Worm (Caenorhabditis elegans) whole organism, L2 larva: Measurements from ENCODE around the gene set-6.

Source experiments
- F13H6.1 ChIP-seq: sonication (generic microtip); optimal IDR thresholded peaks from 2 replicates; lab custom pipeline; 2016; ENCODE audit warnings: missing genetic modification characterization, missing compliant biosample characterization
- Y55F3AM.14 ChIP-seq: fragments of 200-800 bp; sonication (Bioruptor generic); optimal IDR thresholded peaks from 2 replicates; lab custom pipeline; 2018; ENCODE audit warnings: mild to moderate bottlenecking, missing genetic modification characterization, missing compliant biosample characterization
- alr-1 ChIP-seq: fragments of 150-350 bp; optimal IDR thresholded peaks from 2 replicates; lab custom pipeline; 2014; ENCODE audit warnings: missing biosample characterization, missing genetic modification characterization
- aly-2 ChIP-seq: fragments of 150-350 bp; optimal IDR thresholded peaks from 2 replicates; lab custom pipeline; 2014; ENCODE audit warnings: missing biosample characterization, missing genetic modification characterization
- ceh-16 ChIP-seq: fragments of 150-350 bp; optimal IDR thresholded peaks from 2 replicates; lab custom pipeline; 2014; ENCODE audit warnings: missing biosample characterization, missing genetic modification characterization
- ceh-82 ChIP-seq: fragments of 150-350 bp; optimal IDR thresholded peaks from 2 replicates; lab custom pipeline; 2014; ENCODE audit warnings: missing biosample characterization, missing genetic modification characterization
- crh-2 ChIP-seq: sonication (generic microtip); optimal IDR thresholded peaks from 2 replicates; lab custom pipeline; 2017; ENCODE audit warnings: missing biosample characterization, missing genetic modification characterization
- elt-3 ChIP-seq: sonication (generic microtip); optimal IDR thresholded peaks from 2 replicates; lab custom pipeline; 2017; ENCODE audit warnings: missing biosample characterization, missing genetic modification characterization
- fos-1 ChIP-seq: fragments of 150-350 bp; optimal IDR thresholded peaks from 2 replicates; lab custom pipeline; 2014; ENCODE audit warnings: missing biosample characterization, missing genetic modification characterization
- gmeb-1 ChIP-seq: fragments of 150-350 bp; optimal IDR thresholded peaks from 2 replicates; lab custom pipeline; 2014; ENCODE audit warnings: missing biosample characterization, missing genetic modification characterization
- lin-11 ChIP-seq: fragments of 150-350 bp; sonication (generic microtip); optimal IDR thresholded peaks from 2 replicates; lab custom pipeline; 2014; ENCODE audit warnings: missing biosample characterization, missing genetic modification characterization, inconsistent platforms, mixed read lengths
- lin-13 ChIP-seq: fragments of 150-350 bp; optimal IDR thresholded peaks from 2 replicates; lab custom pipeline; 2014; ENCODE audit warnings: missing biosample characterization, missing genetic modification reagents, missing genetic modification characterization
- lin-39 ChIP-seq: fragments of 150-350 bp; optimal IDR thresholded peaks from 2 replicates; lab custom pipeline; 2014; ENCODE audit warnings: missing biosample characterization, missing genetic modification reagents, missing genetic modification characterization
- lsy-2 ChIP-seq, 2 experiments: fragments of 150-350 bp in 1 of 2; sonication (generic microtip) in 1 of 2; optimal IDR thresholded peaks; 2 replicates each; lab custom pipeline; 2014 to 2017; ENCODE audit warnings: missing biosample characterization in 2 of 2, missing genetic modification characterization in 2 of 2
- mab-5 ChIP-seq: fragments of 150-350 bp; optimal IDR thresholded peaks from 2 replicates; lab custom pipeline; 2014; ENCODE audit warnings: missing biosample characterization, missing genetic modification characterization
- mdl-1 ChIP-seq, 2 experiments: fragments of 150-350 bp in 1 of 2; sonication (generic microtip) in 1 of 2; optimal IDR thresholded peaks; 2 replicates each; lab custom pipeline; 2017; ENCODE audit warnings: missing biosample characterization in 2 of 2, missing genetic modification characterization in 2 of 2
- nhr-12 ChIP-seq: fragments of 150-350 bp; optimal IDR thresholded peaks from 2 replicates; lab custom pipeline; 2014; ENCODE audit warnings: missing biosample characterization, missing genetic modification characterization
- nhr-21 ChIP-seq: fragments of 150-350 bp; optimal IDR thresholded peaks from 2 replicates; lab custom pipeline; 2014; ENCODE audit warnings: missing biosample characterization, missing genetic modification characterization
- nhr-23 ChIP-seq: fragments of 150-350 bp; optimal IDR thresholded peaks from 2 replicates; lab custom pipeline; 2014; ENCODE audit warnings: missing biosample characterization, missing genetic modification reagents, missing genetic modification characterization
- nhr-25 ChIP-seq: fragments of 150-350 bp; sonication (generic microtip); optimal IDR thresholded peaks from 3 replicates; lab custom pipeline; 2014; ENCODE audit warnings: missing biosample characterization, missing genetic modification characterization
- skn-1 ChIP-seq: sonication (generic microtip); optimal IDR thresholded peaks from 2 replicates; lab custom pipeline; 2017; ENCODE audit warnings: missing biosample characterization, missing genetic modification characterization
- sma-3 ChIP-seq: sonication (generic microtip); optimal IDR thresholded peaks from 2 replicates; lab custom pipeline; 2016; ENCODE audit warnings: missing genetic modification reagents, missing genetic modification characterization, missing compliant biosample characterization
- sma-9 ChIP-seq, 2 experiments: fragments of 150-350 bp in 1 of 2; sonication (generic microtip) in 1 of 2; optimal IDR thresholded peaks; 2 replicates each; lab custom pipeline; 2014 to 2016; ENCODE audit warnings: missing genetic modification characterization in 2 of 2, mild to moderate bottlenecking in 1 of 2, missing biosample characterization in 1 of 2, missing compliant biosample characterization in 1 of 2, missing genetic modification reagents in 1 of 2, moderate library complexity in 1 of 2
- unc-39 ChIP-seq: fragments of 150-350 bp; optimal IDR thresholded peaks from 2 replicates; lab custom pipeline; 2014; ENCODE audit warnings: missing biosample characterization, missing genetic modification characterization
- unc-62 ChIP-seq: fragments of 150-350 bp; optimal IDR thresholded peaks from 2 replicates; lab custom pipeline; 2014; ENCODE audit warnings: missing biosample characterization, missing genetic modification reagents, missing genetic modification characterization
- zag-1 ChIP-seq: fragments of 150-350 bp; optimal IDR thresholded peaks from 2 replicates; lab custom pipeline; 2014; ENCODE audit warnings: missing biosample characterization, missing genetic modification characterization
- ztf-1 ChIP-seq: fragments of 200-800 bp; sonication (Bioruptor generic); conservative IDR thresholded peaks from 2 replicates; pipeline ENCODE4 v1.3.6; 2022; ENCODE audit warnings: missing genetic modification characterization, missing compliant biosample characterization
- ztf-4 ChIP-seq: fragments of 150-350 bp; optimal IDR thresholded peaks from 2 replicates; lab custom pipeline; 2014; ENCODE audit warnings: missing biosample characterization, missing genetic modification characterization

The set-6 gene

ce11 chrX:12017908-12018479 lies 43.5 kb upstream of the set-6 start, which contains the start of the genes nmat-1 and ucr-2.1 (continued):
- no peak for TF ChIP-seq zag-1 (tag; lab: Kevin White, UChicago)
- no peak for TF ChIP-seq skn-1 (tag; lab: Kevin White, UChicago)
- TF ChIP-seq ztf-1 (GFP tag; lab: Robert Waterston, UW), result no peak
- TF ChIP-seq sma-9 (GFP tag; optimal IDR thresholded peaks at IDR 0.05; lab: Kevin White, UChicago), result peak; percentile 86
- no peak for TF ChIP-seq sma-9 (tag; optimal IDR thresholded peaks at IDR 0.05; lab: Kevin White, UChicago)
- TF ChIP-seq alr-1 (tag; lab: Kevin White, UChicago), result no peak

ce11 chrX:12007905-12008466 lies 33.5 kb upstream of the set-6 start:
- peak; percentile 20 for TF ChIP-seq sma-9 (GFP tag; optimal IDR thresholded peaks at IDR 0.05; lab: Kevin White, UChicago)
- TF ChIP-seq sma-9 (tag; optimal IDR thresholded peaks at IDR 0.05; lab: Kevin White, UChicago), result no peak
- TF ChIP-seq lin-39, result no peak
- peak; percentile 24 for TF ChIP-seq sma-3 (GFP tag; lab: Kevin White, UChicago)
- TF ChIP-seq, all 48 proteins: peak for 2

ce11 chrX:12006470-12006869 lies 32.0 kb upstream of the set-6 start:
- peak; percentile 19 for TF ChIP-seq fos-1
- no peak for TF ChIP-seq zag-1 (tag; lab: Kevin White, UChicago)

- TF ChIP-seq sma-9 (GFP tag; optimal IDR thresholded peaks at IDR 0.05; lab: Kevin White, UChicago) (no peak), sma-9 (tag; optimal IDR thresholded peaks at IDR 0.05; lab: Kevin White, UChicago) (no peak), lin-39 (no peak), ztf-4 (tag; lab: Kevin White, UChicago) (no peak), zag-1 (tag; lab: Kevin White, UChicago) (no peak), lin-13 (GFP tag; lab: Kevin White, UChicago) (no peak), nhr-25 (no peak), crh-2 (tag; lab: Kevin White, UChicago) (no peak), nhr-21 (no peak), lin-11 (tag; lab: Kevin White, UChicago) (no peak), ceh-16 (tag; lab: Kevin White, UChicago) (no peak), mdl-1 (tag; optimal IDR thresholded peaks at IDR 0.05; lab: Kevin White, UChicago) (no peak), gmeb-1 (tag; lab: Kevin White, UChicago) (no peak), nhr-23 (tag; lab: Kevin White, UChicago) (no peak), F13H6.1 (tag; lab: Kevin White, UChicago) (no peak), sma-3 (GFP tag; lab: Kevin White, UChicago) (no peak)
Measured at ce11 chrX:12005499-12005959, 31.1 kb upstream of the set-6 start, which contains the start of gene sma-5. TSS of gene sma-5 (minus strand) at chrX:12005549.

ce11 chrX:12004925-12005324 lies 30.4 kb upstream of the set-6 start:
- TF ChIP-seq fos-1, result peak; percentile 65
- no peak for TF ChIP-seq nhr-23 (tag; lab: Kevin White, UChicago)
- TF ChIP-seq crh-2 (tag; lab: Kevin White, UChicago), result no peak

- TF ChIP-seq elt-3 (tag; lab: Kevin White, UChicago), result no peak
- TF ChIP-seq sma-9 (GFP tag; optimal IDR thresholded peaks at IDR 0.05; lab: Kevin White, UChicago), result peak; percentile 21
- no peak for TF ChIP-seq sma-9 (tag; optimal IDR thresholded peaks at IDR 0.05; lab: Kevin White, UChicago)
- TF ChIP-seq fos-1, result peak; percentile 73
Measured at ce11 chrX:12003969-12004368, 29.5 kb upstream of the set-6 start.

- TF ChIP-seq lin-13 (GFP tag; lab: Kevin White, UChicago) (no peak), fos-1 (peak; percentile 67)
Measured at ce11 chrX:12001600-12001999, 27.1 kb upstream of the set-6 start.

ce11 chrX:11999573-11999972 lies 25.1 kb upstream of the set-6 start:
- no peak for TF ChIP-seq ceh-82 (tag; lab: Kevin White, UChicago)
- no peak for TF ChIP-seq unc-39 (tag; lab: Kevin White, UChicago)
- TF ChIP-seq lsy-2 (tag; optimal IDR thresholded peaks at IDR 0.05; lab: Kevin White, UChicago), result no peak
- TF ChIP-seq mdl-1 (tag; optimal IDR thresholded peaks at IDR 0.05; lab: Kevin White, UChicago), result no peak
- TF ChIP-seq sma-9 (GFP tag; optimal IDR thresholded peaks at IDR 0.05; lab: Kevin White, UChicago), result no peak
- TF ChIP-seq sma-9 (tag; optimal IDR thresholded peaks at IDR 0.05; lab: Kevin White, UChicago), result no peak
- no peak for TF ChIP-seq nhr-12 (tag; lab: Kevin White, UChicago)
- TF ChIP-seq unc-62, result no peak
- TF ChIP-seq aly-2, result no peak
- no peak for TF ChIP-seq ztf-1 (GFP tag; lab: Robert Waterston, UW)
- TF ChIP-seq Y55F3AM.14, result no peak
- no peak for TF ChIP-seq nhr-25
- no peak for TF ChIP-seq mab-5 (tag; lab: Kevin White, UChicago)
- TF ChIP-seq nhr-21, result no peak
